Fruit fly (Drosophila melanogaster) whole organism: ENCODE measurements around the gene Vha13.

ENCODE experiments used
- CG8478 ChIP-seq: fragments of >200 bp; optimal IDR thresholded peaks from 2 replicates; lab custom pipeline; 2018; ENCODE audit warnings: inconsistent platforms
- Dll ChIP-seq: fragments of >200 bp; optimal IDR thresholded peaks from 2 replicates; lab custom pipeline; 2017
- pan ChIP-seq: fragments of >200 bp; optimal IDR thresholded peaks from 2 replicates; lab custom pipeline; 2017
- psq ChIP-seq: fragments of >200 bp; optimal IDR thresholded peaks from 2 replicates; lab custom pipeline; 2017
- usp ChIP-seq: fragments of >200 bp; optimal IDR thresholded peaks from 2 replicates; lab custom pipeline; 2017; ENCODE audit warnings: missing biosample characterization, missing genetic modification characterization, mixed read lengths

- TF ChIP-seq Dll (lab: Kevin White, UChicago) (no peak), CG8478 (lab: Kevin White, UChicago) (no peak), psq (no peak), usp (no peak), pan (lab: Kevin White, UChicago) (no peak)
Measured at dm6 chr3R:19642893-19643270, 1.3 kb downstream of the Vha13 start.
